Worm (Caenorhabditis elegans) whole organism, late embryonic: ENCODE results near the gene F36F12.3.
A peak's percentile ranks its signal among the peaks of the same experiment; 100 is the strongest.

ENCODE experiments used
- K02D7.2 ChIP-seq: sonication (generic microtip); optimal IDR thresholded peaks from 2 replicates; lab custom pipeline; 2017; ENCODE audit warnings: mild to moderate bottlenecking, missing genetic modification characterization, missing compliant biosample characterization
- ceh-30 ChIP-seq: fragments of 150-350 bp; optimal IDR thresholded peaks from 2 replicates; lab custom pipeline; 2014; ENCODE audit warnings: missing biosample characterization, missing genetic modification characterization
- ceh-31 ChIP-seq: sonication (generic microtip); optimal IDR thresholded peaks from 2 replicates; lab custom pipeline; 2016; ENCODE audit warnings: missing genetic modification characterization, missing compliant biosample characterization
- dve-1 ChIP-seq: sonication (generic microtip); optimal IDR thresholded peaks from 2 replicates; lab custom pipeline; 2017; ENCODE audit warnings: antibody characterized with exemption, mild to moderate bottlenecking, missing genetic modification characterization, missing compliant biosample characterization
- fkh-10 ChIP-seq: fragments of 150-350 bp; optimal IDR thresholded peaks from 2 replicates; lab custom pipeline; 2014; ENCODE audit warnings: missing biosample characterization, missing genetic modification reagents, missing genetic modification characterization
- fkh-6 ChIP-seq: sonication (generic microtip); optimal IDR thresholded peaks from 2 replicates; lab custom pipeline; 2016; ENCODE audit warnings: missing genetic modification characterization, missing compliant biosample characterization
- odd-2 ChIP-seq: sonication (generic microtip); optimal IDR thresholded peaks from 2 replicates; lab custom pipeline; 2017; ENCODE audit warnings: antibody characterized with exemption, mild to moderate bottlenecking, missing genetic modification characterization, missing compliant biosample characterization
- pqm-1 ChIP-seq: sonication (generic microtip); optimal IDR thresholded peaks from 2 replicates; lab custom pipeline; 2016; ENCODE audit warnings: missing genetic modification characterization, missing compliant biosample characterization
- unc-55 ChIP-seq: sonication (generic microtip); optimal IDR thresholded peaks from 2 replicates; lab custom pipeline; 2017; ENCODE audit warnings: missing biosample characterization, missing genetic modification reagents, missing genetic modification characterization

- no peak for TF ChIP-seq fkh-6 (tag; lab: Kevin White, UChicago)
- TF ChIP-seq unc-55 = no peak
- TF ChIP-seq K02D7.2 = no peak
- no peak for TF ChIP-seq fkh-10 (GFP tag; lab: Kevin White, UChicago)
- no peak for TF ChIP-seq dve-1 (tag; lab: Kevin White, UChicago)
- no peak for TF ChIP-seq odd-2 (tag; lab: Kevin White, UChicago)
- peak; percentile 19 for TF ChIP-seq ceh-31
- no peak for TF ChIP-seq ceh-30 (tag; lab: Kevin White, UChicago)
- TF ChIP-seq pqm-1 = no peak
Observed at ce11 chrV:2109295-2109694, 23.7 kb downstream of the F36F12.3 start, which contains the start of gene ckb-4.
